Worm (Caenorhabditis elegans) whole organism, L4/young adult: ENCODE data around the gene T21D9.2.

ENCODE experiments used
- W03F9.2 ChIP-seq: fragments of 150-350 bp; optimal IDR thresholded peaks from 2 replicates; lab custom pipeline; 2014; ENCODE audit warnings: missing biosample characterization, missing genetic modification characterization
- dao-5 ChIP-seq: sonication (generic microtip); optimal IDR thresholded peaks from 2 replicates; lab custom pipeline; 2016; ENCODE audit warnings: missing genotype, missing genetic modification characterization, moderate library complexity, missing compliant biosample characterization
- him-1 ChIP-seq: sonication (generic microtip); optimal IDR thresholded peaks from 2 replicates; lab custom pipeline; 2016; ENCODE audit warnings: missing genotype, missing genetic modification reagents, missing genetic modification characterization, missing compliant biosample characterization

- no peak for TF ChIP-seq W03F9.2 (tag; lab: Kevin White, UChicago)
- no peak for TF ChIP-seq him-1
- no peak for TF ChIP-seq dao-5 (tag; lab: Kevin White, UChicago)
Observed at ce11 chrX:2075169-2075568, 21.5 kb downstream of the T21D9.2 start.
